Worm (Caenorhabditis elegans) whole organism, late embryonic: ENCODE measurements around the gene Y38E10A.35.

Experiments
- C38D4.7 ChIP-seq: fragments of 200-800 bp; sonication (Bioruptor generic); optimal IDR thresholded peaks from 2 replicates; lab custom pipeline; 2018; ENCODE audit warnings: mild to moderate bottlenecking, missing genetic modification characterization, moderate library complexity, missing compliant biosample characterization
- ahr-1 ChIP-seq: sonication (generic microtip); optimal IDR thresholded peaks from 2 replicates; lab custom pipeline; 2016; ENCODE audit warnings: missing genetic modification characterization, missing compliant biosample characterization
- ceh-18 ChIP-seq: sonication (generic microtip); optimal IDR thresholded peaks from 2 replicates; lab custom pipeline; 2016; ENCODE audit warnings: missing genetic modification characterization, missing compliant biosample characterization
- ceh-2 ChIP-seq: sonication (generic microtip); optimal IDR thresholded peaks from 2 replicates; lab custom pipeline; 2016; ENCODE audit warnings: missing genotype, missing genetic modification characterization, missing compliant biosample characterization
- ceh-22 ChIP-seq: sonication (generic microtip); optimal IDR thresholded peaks from 2 replicates; lab custom pipeline; 2017; ENCODE audit warnings: missing biosample characterization, missing genetic modification characterization
- ceh-31 ChIP-seq: sonication (generic microtip); optimal IDR thresholded peaks from 2 replicates; lab custom pipeline; 2016; ENCODE audit warnings: missing genetic modification characterization, missing compliant biosample characterization
- ceh-34 ChIP-seq: sonication (generic microtip); optimal IDR thresholded peaks from 2 replicates; lab custom pipeline; 2016; ENCODE audit warnings: mild to moderate bottlenecking, missing genetic modification characterization, missing compliant biosample characterization
- ceh-45 ChIP-seq: fragments of 200-800 bp; sonication (Bioruptor generic); IDR thresholded peaks from 2 replicates; pipeline ENCODE4 v1.3.6; 2022; ENCODE audit warnings: missing genetic modification reagents, missing genetic modification characterization, missing compliant biosample characterization
- ceh-48 ChIP-seq: sonication (generic microtip); optimal IDR thresholded peaks from 2 replicates; lab custom pipeline; 2016; ENCODE audit warnings: missing genetic modification characterization, inconsistent platforms, missing compliant biosample characterization
- ceh-6 ChIP-seq: fragments of 200-800 bp; sonication (Bioruptor generic); optimal IDR thresholded peaks from 2 replicates; lab custom pipeline; 2018; ENCODE audit warnings: mild to moderate bottlenecking, missing genetic modification characterization, missing compliant biosample characterization
- ceh-9 ChIP-seq: sonication (generic microtip); optimal IDR thresholded peaks from 2 replicates; lab custom pipeline; 2016; ENCODE audit warnings: mild to moderate bottlenecking, missing genetic modification characterization, inconsistent platforms, missing compliant biosample characterization
- che-1 ChIP-seq: sonication (generic microtip); optimal IDR thresholded peaks from 2 replicates; lab custom pipeline; 2016; ENCODE audit warnings: mild to moderate bottlenecking, missing genetic modification characterization, missing compliant biosample characterization
- dmd-4 ChIP-seq: sonication (generic microtip); optimal IDR thresholded peaks from 2 replicates; lab custom pipeline; 2016; ENCODE audit warnings: borderline replicate concordance, missing genetic modification characterization, missing compliant biosample characterization
- elt-2 ChIP-seq: sonication (generic microtip); optimal IDR thresholded peaks from 2 replicates; lab custom pipeline; 2016; ENCODE audit warnings: missing genetic modification reagents, missing genetic modification characterization, missing compliant biosample characterization
- elt-4 ChIP-seq: sonication (generic microtip); optimal IDR thresholded peaks from 2 replicates; lab custom pipeline; 2016; ENCODE audit warnings: missing genetic modification characterization, missing compliant biosample characterization
- ets-4 ChIP-seq: sonication (generic microtip); optimal IDR thresholded peaks from 2 replicates; lab custom pipeline; 2016; ENCODE audit warnings: missing genetic modification characterization, missing compliant biosample characterization
- gmeb-2 ChIP-seq: sonication (generic microtip); optimal IDR thresholded peaks from 2 replicates; lab custom pipeline; 2016; ENCODE audit warnings: missing genetic modification characterization, inconsistent platforms, missing compliant biosample characterization
- hlh-13 ChIP-seq: fragments of 200-800 bp; sonication (Bioruptor generic); optimal IDR thresholded peaks from 2 replicates; lab custom pipeline; 2018; ENCODE audit warnings: mild to moderate bottlenecking, missing genetic modification characterization, missing compliant biosample characterization
- hlh-30 ChIP-seq: sonication (generic microtip); optimal IDR thresholded peaks from 2 replicates; lab custom pipeline; 2017; ENCODE audit warnings: antibody characterized with exemption, missing genetic modification characterization, missing compliant biosample characterization; ENCODE audit not compliant: insufficient read depth
- hlh-6 ChIP-seq: sonication (generic microtip); optimal IDR thresholded peaks from 2 replicates; lab custom pipeline; 2016; ENCODE audit warnings: missing genotype, missing genetic modification characterization, missing compliant biosample characterization
- lim-6 ChIP-seq: sonication (generic microtip); optimal IDR thresholded peaks from 2 replicates; lab custom pipeline; 2016; ENCODE audit warnings: missing genetic modification characterization, missing compliant biosample characterization
- madf-2 ChIP-seq: sonication (generic microtip); optimal IDR thresholded peaks from 2 replicates; lab custom pipeline; 2017; ENCODE audit warnings: missing genetic modification characterization, missing compliant biosample characterization
- nfya-1 ChIP-seq: sonication (generic microtip); optimal IDR thresholded peaks from 2 replicates; lab custom pipeline; 2017; ENCODE audit warnings: missing genetic modification characterization, mild to moderate bottlenecking, missing compliant biosample characterization, antibody characterized with exemption, moderate library complexity
- nhr-232 ChIP-seq: sonication (generic microtip); optimal IDR thresholded peaks from 2 replicates; lab custom pipeline; 2016; ENCODE audit warnings: missing genetic modification characterization, missing compliant biosample characterization
- odd-2 ChIP-seq: sonication (generic microtip); optimal IDR thresholded peaks from 2 replicates; lab custom pipeline; 2017; ENCODE audit warnings: antibody characterized with exemption, mild to moderate bottlenecking, missing genetic modification characterization, missing compliant biosample characterization
- pag-3 ChIP-seq: sonication (generic microtip); optimal IDR thresholded peaks from 2 replicates; lab custom pipeline; 2016; ENCODE audit warnings: missing compliant biosample characterization, missing genetic modification characterization, borderline replicate concordance
- pax-1 ChIP-seq: fragments of 150-350 bp; optimal IDR thresholded peaks from 2 replicates; lab custom pipeline; 2014; ENCODE audit warnings: missing biosample characterization, missing genetic modification characterization
- pha-4 ChIP-seq: fragments of 150-350 bp; optimal IDR thresholded peaks from 2 replicates; lab custom pipeline; 2018; ENCODE audit warnings: missing biosample characterization, missing genetic modification reagents, missing genetic modification characterization
- pqm-1 ChIP-seq: sonication (generic microtip); optimal IDR thresholded peaks from 2 replicates; lab custom pipeline; 2016; ENCODE audit warnings: missing genetic modification characterization, missing compliant biosample characterization
- ref-2 ChIP-seq: sonication (generic microtip); optimal IDR thresholded peaks from 2 replicates; lab custom pipeline; 2016; ENCODE audit warnings: missing genetic modification characterization, missing compliant biosample characterization
- sox-2 ChIP-seq: fragments of 200-800 bp; sonication (Bioruptor generic); IDR thresholded peaks from 2 replicates; pipeline ENCODE4 v1.3.6; 2022; ENCODE audit warnings: missing genetic modification reagents, missing genetic modification characterization, missing compliant biosample characterization
- syd-9 ChIP-seq: sonication (generic microtip); optimal IDR thresholded peaks from 2 replicates; lab custom pipeline; 2016; ENCODE audit warnings: mild to moderate bottlenecking, missing genetic modification characterization, moderate library complexity, missing compliant biosample characterization
- tbx-2 ChIP-seq: sonication (generic microtip); optimal IDR thresholded peaks from 2 replicates; lab custom pipeline; 2016; ENCODE audit warnings: missing genetic modification characterization, missing compliant biosample characterization
- ttx-3 ChIP-seq: sonication (generic microtip); optimal IDR thresholded peaks from 2 replicates; lab custom pipeline; 2016; ENCODE audit warnings: missing genetic modification reagents, missing genetic modification characterization, missing compliant biosample characterization
- unc-55 ChIP-seq: sonication (generic microtip); optimal IDR thresholded peaks from 2 replicates; lab custom pipeline; 2017; ENCODE audit warnings: missing biosample characterization, missing genetic modification reagents, missing genetic modification characterization
- zip-5 ChIP-seq: sonication (generic microtip); optimal IDR thresholded peaks from 2 replicates; lab custom pipeline; 2016; ENCODE audit warnings: missing genetic modification characterization, missing compliant biosample characterization

Y38E10A.35 gene

ce11 chrII:12608653-12609052 lies 36.0 kb upstream of the Y38E10A.35 start, which contains the start of gene Y38E10A.9:
Y38E10A.9 (plus strand) TSS chrII:12608953.
- TF ChIP-seq hlh-30 (tag; lab: Kevin White, UChicago), result no peak
- no peak for TF ChIP-seq pqm-1 (tag; lab: Kevin White, UChicago)
- no peak for TF ChIP-seq odd-2 (tag; lab: Kevin White, UChicago)
- no peak for TF ChIP-seq che-1 (tag; lab: Kevin White, UChicago)
- TF ChIP-seq, all 69 proteins: peak for 0

ce11 chrII:12606900-12607299 lies 34.2 kb upstream of the Y38E10A.35 start, which contains the start of gene Y38E10A.8:
Y38E10A.8 (plus strand) TSS chrII:12607200.
- TF ChIP-seq syd-9 (no peak), hlh-30 (tag; lab: Kevin White, UChicago) (no peak), pha-4 (tag; lab: Kevin White, UChicago) (no peak), hlh-6 (no peak), ets-4 (tag; lab: Kevin White, UChicago) (no peak), zip-5 (tag; lab: Kevin White, UChicago) (no peak), dmd-4 (tag; lab: Kevin White, UChicago) (no peak)

- TF ChIP-seq sox-2 (no peak), nhr-232 (tag; lab: Kevin White, UChicago) (no peak), ref-2 (tag; lab: Kevin White, UChicago) (no peak), ceh-2 (no peak), hlh-13 (GFP tag; lab: Kevin White, UChicago) (no peak), odd-2 (tag; lab: Kevin White, UChicago) (no peak), elt-2 (no peak), ceh-45 (GFP tag; lab: Robert Waterston, UW) (no peak), hlh-6 (no peak), pag-3 (tag; lab: Kevin White, UChicago) (no peak), madf-2 (tag; lab: Kevin White, UChicago) (no peak), lim-6 (tag; lab: Kevin White, UChicago) (no peak), unc-55 (GFP tag; lab: Kevin White, UChicago) (no peak), C38D4.7 (no peak), ceh-9 (no peak), zip-5 (tag; lab: Kevin White, UChicago) (no peak), ceh-22 (tag; lab: Kevin White, UChicago) (no peak), che-1 (tag; lab: Kevin White, UChicago) (no peak)
- TF ChIP-seq, all 69 proteins: peak for 0
These were observed 33.4 kb upstream of the Y38E10A.35 start for ce11 chrII:12606108-12606507.

- TF ChIP-seq ceh-18 (tag; lab: Kevin White, UChicago) (no peak), elt-4 (tag; lab: Kevin White, UChicago) (no peak), pax-1 (tag; lab: Kevin White, UChicago) (no peak), lim-6 (tag; lab: Kevin White, UChicago) (no peak), ceh-6 (no peak), nhr-232 (tag; lab: Kevin White, UChicago) (no peak), ceh-34 (peak; percentile 28), ahr-1 (tag; lab: Kevin White, UChicago) (no peak), ceh-2 (no peak), gmeb-2 (tag; lab: Kevin White, UChicago) (no peak), syd-9 (no peak), ceh-31 (tag; lab: Kevin White, UChicago) (peak; percentile 68), pag-3 (tag; lab: Kevin White, UChicago) (no peak), nfya-1 (tag; lab: Kevin White, UChicago) (peak; percentile 10), ceh-22 (tag; lab: Kevin White, UChicago) (no peak), ttx-3 (tag; lab: Kevin White, UChicago) (no peak), ceh-48 (tag; lab: Kevin White, UChicago) (peak; percentile 17), tbx-2 (tag; lab: Kevin White, UChicago) (peak; percentile 34)
These were observed 31.3 kb upstream of the Y38E10A.35 start, which contains the start of the genes ceh-100 and lips-15 for ce11 chrII:12603667-12604621. ceh-100 (minus strand) TSS chrII:12603680. lips-15 (plus strand) TSS chrII:12604386.
